Fruit fly (Drosophila melanogaster): ENCODE data around the gene CG2113.

Gene CG2113

DNA sequence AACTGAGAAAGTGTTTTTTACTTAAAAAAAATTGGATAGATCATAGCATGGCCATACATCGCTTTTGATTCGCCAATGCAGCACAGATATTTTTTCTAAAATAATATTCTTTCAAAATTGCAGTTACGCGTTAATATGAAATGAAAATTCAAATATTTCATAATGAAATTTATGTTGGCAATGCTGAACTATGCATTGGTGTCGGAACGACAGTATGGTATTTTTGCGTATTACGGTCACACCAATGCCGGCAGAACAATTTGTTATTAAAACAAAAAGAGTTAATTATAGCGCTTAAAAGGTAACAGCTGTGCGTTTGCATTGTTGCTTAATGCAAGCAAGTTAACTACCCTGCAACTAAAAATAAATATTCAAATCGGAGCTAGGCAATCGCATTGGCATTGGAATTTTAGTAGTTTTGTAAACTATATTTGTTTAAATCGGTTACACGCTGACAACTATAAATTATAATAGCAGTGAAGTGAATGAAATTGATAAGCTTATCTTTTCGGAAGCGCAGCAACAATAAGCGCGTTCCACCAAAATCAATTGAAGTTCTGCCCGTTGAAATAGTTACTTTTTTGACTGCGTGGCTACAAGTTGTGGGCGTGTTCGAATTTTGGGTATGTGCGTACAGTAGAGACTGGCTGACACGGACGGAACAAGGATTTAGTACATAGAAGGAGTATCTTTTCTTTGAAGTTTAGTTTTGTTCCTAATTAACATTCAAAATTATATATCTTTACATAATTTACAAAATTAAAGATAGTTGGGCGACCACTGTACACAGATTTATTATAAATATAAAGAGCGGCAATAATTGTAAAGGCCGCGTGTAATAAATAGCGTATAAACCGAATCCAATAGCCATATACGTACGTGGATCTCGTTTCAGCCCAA, 47.4 kb downstream of the CG2113 start, which contains the start of gene Prx4 (continued):
- TF ChIP-seq CG18011 (GFP tag; optimal IDR thresholded peaks at IDR 0.05), result peak; percentile 15
- TF ChIP-seq bbx (GFP tag; IDR thresholded peaks at IDR 0.05; ENCODE audit: partially characterized antibody), result no peak
- TF ChIP-seq knrl (GFP tag; IDR thresholded peaks at IDR 0.05; ENCODE audit: partially characterized antibody), result no peak
- no peak for TF ChIP-seq grn (GFP tag; optimal IDR thresholded peaks at IDR 0.05)
- peak; percentile 28 for TF ChIP-seq Mad (GFP tag; optimal IDR thresholded peaks at IDR 0.05)
- no peak for TF ChIP-seq hth (optimal IDR thresholded peaks at IDR 0.05)
- no peak for TF ChIP-seq fd64A (GFP tag; optimal IDR thresholded peaks at IDR 0.05)
- no peak for TF ChIP-seq p53 (GFP tag; optimal IDR thresholded peaks at IDR 0.05)
- TF ChIP-seq mld (GFP tag; IDR thresholded peaks at IDR 0.05; ENCODE audit: partially characterized antibody), result no peak
- TF ChIP-seq NC2β (GFP tag; optimal IDR thresholded peaks at IDR 0.05), result no peak
- TF ChIP-seq CG32767 (GFP tag; IDR thresholded peaks at IDR 0.05), result peak; percentile 47
- no peak for TF ChIP-seq CG8944 (GFP tag; optimal IDR thresholded peaks at IDR 0.05)
- TF ChIP-seq HLH3B (GFP tag; IDR thresholded peaks at IDR 0.05), result peak; percentile 69
- no peak for TF ChIP-seq Camta (GFP tag; optimal IDR thresholded peaks at IDR 0.05)
- TF ChIP-seq CG11398 (GFP tag; optimal IDR thresholded peaks at IDR 0.05), result no peak
- TF ChIP-seq Tbp (GFP tag; optimal IDR thresholded peaks at IDR 0.05), result no peak
- peak; percentile 18 for TF ChIP-seq twi (tag; optimal IDR thresholded peaks at IDR 0.05)
- TF ChIP-seq ase (GFP tag; IDR thresholded peaks at IDR 0.05), result peak; percentile 60; the same call in 1 of the 3 replicates
- TF ChIP-seq Atf6 (GFP tag; IDR thresholded peaks at IDR 0.05), result peak; percentile 66; the same call in 1 of the 2 replicates
- TF ChIP-seq fu2 (GFP tag; optimal IDR thresholded peaks at IDR 0.05), result no peak
- no peak for TF ChIP-seq CG2116 (GFP tag; optimal IDR thresholded peaks at IDR 0.05)
- no peak for TF ChIP-seq CG7271 (tag; optimal IDR thresholded peaks at IDR 0.05)
- no peak for TF ChIP-seq Sin3A (optimal IDR thresholded peaks at IDR 0.05)
- peak; percentile 29 for TF ChIP-seq Fer2 (tag; optimal IDR thresholded peaks at IDR 0.05)
- no peak for TF ChIP-seq br (optimal IDR thresholded peaks at IDR 0.05)
- TF ChIP-seq CG10366 (GFP tag; IDR thresholded peaks at IDR 0.05), result peak; percentile 81
- no peak for TF ChIP-seq Rx (GFP tag; IDR thresholded peaks at IDR 0.05)
- peak; percentile 48 for TF ChIP-seq CG6683 (GFP tag; optimal IDR thresholded peaks at IDR 0.05)
- TF ChIP-seq dmrt11E (tag; optimal IDR thresholded peaks at IDR 0.05), result peak; percentile 61
- peak; percentile 46 for TF ChIP-seq corto (GFP tag; optimal IDR thresholded peaks at IDR 0.05)
- peak; percentile 68 for TF ChIP-seq CG17385 (GFP tag; optimal IDR thresholded peaks at IDR 0.05)
- no peak for TF ChIP-seq prd (optimal IDR thresholded peaks at IDR 0.05)
- peak; percentile 79 for TF ChIP-seq prd (GFP tag; IDR thresholded peaks at IDR 0.05)
- no peak for TF ChIP-seq abd-A (tag; optimal IDR thresholded peaks at IDR 0.05)
- no peak for TF ChIP-seq lbe (GFP tag; optimal IDR thresholded peaks at IDR 0.05)
- TF ChIP-seq CG12299 (tag; optimal IDR thresholded peaks at IDR 0.05), result peak; percentile 42
- peak; percentile 49 for TF ChIP-seq Sox100B (GFP tag; optimal IDR thresholded peaks at IDR 0.05)
- no peak for TF ChIP-seq inv (GFP tag; IDR thresholded peaks at IDR 0.05; ENCODE audit: partially characterized antibody)
- TF ChIP-seq jumu (GFP tag; optimal IDR thresholded peaks at IDR 0.05), result peak; percentile 26
- peak; percentile 69 for TF ChIP-seq Dek (tag; optimal IDR thresholded peaks at IDR 0.05)
- TF ChIP-seq NfI (GFP tag; optimal IDR thresholded peaks at IDR 0.05), result peak; percentile 65
- peak; percentile 81 for TF ChIP-seq row (GFP tag; IDR thresholded peaks at IDR 0.05)
- TF ChIP-seq HLH4C (GFP tag; IDR thresholded peaks at IDR 0.05; ENCODE audit: partially characterized antibody), result no peak
- no peak for TF ChIP-seq aop (GFP tag; IDR thresholded peaks at IDR 0.05)
- no peak for TF ChIP-seq tx (GFP tag; optimal IDR thresholded peaks at IDR 0.05)
- no peak for TF ChIP-seq CG17186 (GFP tag; optimal IDR thresholded peaks at IDR 0.05)
- TF ChIP-seq Doc2 (GFP tag; IDR thresholded peaks at IDR 0.05), result no peak
- TF ChIP-seq vvl (GFP tag; IDR thresholded peaks at IDR 0.05), result peak; percentile 88; the same call in 1 of the 2 replicates
- TF ChIP-seq CG6689 (GFP tag; IDR thresholded peaks at IDR 0.05), result peak; percentile 82
- no peak for TF ChIP-seq danr (GFP tag; IDR thresholded peaks at IDR 0.05)

All from whole organism, embryonic.